Fruit fly (Drosophila melanogaster) whole organism, embryonic: ENCODE data around the gene CG6094.

Experiments
- Adf1 ChIP-seq: fragments of 200-800 bp; sonication (Bioruptor generic); IDR thresholded peaks from 2 replicates; pipeline ENCODE4 v1.3.6; 2022; ENCODE audit warnings: missing biosample characterization, missing genetic modification characterization
- CG10366 ChIP-seq: fragments of 200-800 bp; sonication (Bioruptor generic); IDR thresholded peaks from 2 replicates; pipeline ENCODE4 v1.3.6; 2022; ENCODE audit warnings: missing biosample characterization, missing genetic modification characterization
- CG13123 ChIP-seq: fragments of 200-800 bp; sonication (Bioruptor generic); optimal IDR thresholded peaks from 2 replicates; lab custom pipeline; 2016; ENCODE audit warnings: missing biosample characterization, missing genetic modification characterization
- CG13775 ChIP-seq: fragments of 200-800 bp; sonication (Bioruptor generic); optimal IDR thresholded peaks from 3 replicates; lab custom pipeline; 2017; ENCODE audit warnings: missing biosample characterization, mild to moderate bottlenecking, missing genetic modification characterization
- CG15011 ChIP-seq: fragments of 200-800 bp; sonication (Bioruptor generic); optimal IDR thresholded peaks from 3 replicates; lab custom pipeline; 2018; ENCODE audit warnings: missing biosample characterization, mild to moderate bottlenecking, missing genetic modification characterization
- CG15601 ChIP-seq: fragments of 200-800 bp; sonication (Bioruptor generic); optimal IDR thresholded peaks from 3 replicates; lab custom pipeline; 2019; ENCODE audit warnings: missing biosample characterization, mild to moderate bottlenecking, missing genetic modification characterization, moderate library complexity
- CG1603 ChIP-seq: fragments of 200-800 bp; sonication (Bioruptor generic); optimal IDR thresholded peaks from 2 replicates; lab custom pipeline; 2019; ENCODE audit warnings: missing biosample characterization, mild to moderate bottlenecking, missing genetic modification characterization, moderate library complexity
- CG2116 ChIP-seq: fragments of 200-800 bp; sonication (Bioruptor generic); optimal IDR thresholded peaks from 3 replicates; lab custom pipeline; 2018; ENCODE audit warnings: missing biosample characterization, mild to moderate bottlenecking, missing genetic modification characterization
- CG2712 ChIP-seq: fragments of 200-800 bp; optimal IDR thresholded peaks from 3 replicates; lab custom pipeline; 2019; ENCODE audit warnings: missing biosample characterization, mild to moderate bottlenecking, missing genetic modification characterization, moderate library complexity
- CG4282 ChIP-seq: fragments of 200-800 bp; sonication (Bioruptor generic); optimal IDR thresholded peaks from 2 replicates; lab custom pipeline; 2016; ENCODE audit warnings: missing biosample characterization, missing genetic modification characterization
- CG4404 ChIP-seq: fragments of 200-800 bp; sonication (Bioruptor generic); IDR thresholded peaks from 2 replicates; pipeline ENCODE4 v1.3.6; 2022; ENCODE audit warnings: missing biosample characterization, missing genetic modification characterization
- CG4820 ChIP-seq: fragments of 200-800 bp; sonication (Bioruptor generic); optimal IDR thresholded peaks from 3 replicates; lab custom pipeline; 2016; ENCODE audit warnings: missing biosample characterization, missing genetic modification characterization
- CG7745 ChIP-seq: fragments of 200-800 bp; sonication (Bioruptor generic); optimal IDR thresholded peaks from 2 replicates; lab custom pipeline; 2018; ENCODE audit warnings: missing biosample characterization, mild to moderate bottlenecking, missing genetic modification characterization, moderate library complexity
- CG8359 ChIP-seq: fragments of 200-800 bp; sonication (Bioruptor generic); optimal IDR thresholded peaks from 2 replicates; lab custom pipeline; 2017; ENCODE audit warnings: missing biosample characterization, mild to moderate bottlenecking, missing genetic modification characterization, borderline replicate concordance
- CG9932 ChIP-seq: fragments of 200-800 bp; sonication (Bioruptor generic); IDR thresholded peaks from 2 replicates; pipeline ENCODE4 v1.3.6; 2022; ENCODE audit warnings: missing biosample characterization, missing genetic modification characterization
- Chrac-16 ChIP-seq: fragments of 200-800 bp; sonication (Bioruptor generic); optimal IDR thresholded peaks from 3 replicates; lab custom pipeline; 2016; ENCODE audit warnings: missing biosample characterization, missing genetic modification characterization
- Dbx ChIP-seq: fragments of 200-800 bp; sonication (Bioruptor generic); IDR thresholded peaks from 3 replicates; pipeline ENCODE4 v1.3.6; 2022; ENCODE audit warnings: missing biosample characterization, missing genetic modification characterization
- Dip3 ChIP-seq: fragments of 200-800 bp; sonication (Bioruptor generic); optimal IDR thresholded peaks from 3 replicates; lab custom pipeline; 2016; ENCODE audit warnings: missing biosample characterization, missing genetic modification characterization
- Dref ChIP-seq: fragments of 200-800 bp; sonication (Bioruptor generic); IDR thresholded peaks from 2 replicates; pipeline ENCODE4 v1.3.6; 2022; ENCODE audit warnings: missing biosample characterization, missing genetic modification characterization
- E2f1 ChIP-seq: fragments of 200-800 bp; sonication (Bioruptor generic); IDR thresholded peaks from 2 replicates; pipeline ENCODE4 v1.3.6; 2022; ENCODE audit warnings: missing biosample characterization, missing genetic modification characterization
- E2f2 ChIP-seq: fragments of 200-800 bp; sonication (Bioruptor generic); IDR thresholded peaks from 2 replicates; pipeline ENCODE4 v1.3.6; 2022; ENCODE audit warnings: missing biosample characterization, missing genetic modification characterization
- Hand ChIP-seq: fragments of 200-800 bp; sonication (Bioruptor generic); optimal IDR thresholded peaks from 2 replicates; lab custom pipeline; 2017; ENCODE audit warnings: mild to moderate bottlenecking, missing biosample characterization, missing genetic modification reagents, missing genetic modification characterization
- NC2β ChIP-seq: fragments of 200-800 bp; sonication (Bioruptor generic); optimal IDR thresholded peaks from 2 replicates; lab custom pipeline; 2016; ENCODE audit warnings: missing biosample characterization, missing genetic modification characterization
- Neu2 ChIP-seq: fragments of 200-800 bp; sonication (Bioruptor generic); optimal IDR thresholded peaks from 3 replicates; lab custom pipeline; 2016; ENCODE audit warnings: missing biosample characterization, missing genetic modification characterization, borderline replicate concordance
- Rfx ChIP-seq: fragments of 200-800 bp; sonication (Bioruptor generic); IDR thresholded peaks from 2 replicates; pipeline ENCODE4 v1.3.6; 2022; ENCODE audit warnings: missing biosample characterization, missing genetic modification characterization
- Six4 ChIP-seq: fragments of 200-800 bp; sonication (Bioruptor generic); optimal IDR thresholded peaks from 2 replicates; lab custom pipeline; 2016; ENCODE audit warnings: missing biosample characterization, missing genetic modification characterization
- TFAM ChIP-seq: fragments of 200-800 bp; sonication (Bioruptor generic); optimal IDR thresholded peaks from 2 replicates; lab custom pipeline; 2017; ENCODE audit warnings: missing biosample characterization, missing genetic modification characterization, inconsistent platforms
- Usf ChIP-seq: fragments of 200-800 bp; sonication (Bioruptor generic); optimal IDR thresholded peaks from 2 replicates; lab custom pipeline; 2017; ENCODE audit warnings: missing genotype, missing biosample characterization, missing genetic modification characterization
- az2 ChIP-seq: fragments of 200-800 bp; sonication (Bioruptor generic); optimal IDR thresholded peaks from 3 replicates; lab custom pipeline; 2016; ENCODE audit warnings: missing biosample characterization, missing genetic modification characterization
- bab2 ChIP-seq: fragments of 200-800 bp; sonication (Bioruptor generic); optimal IDR thresholded peaks from 2 replicates; lab custom pipeline; 2016; ENCODE audit warnings: missing biosample characterization, missing genetic modification characterization
- croc ChIP-seq: fragments of 200-800 bp; sonication (Bioruptor generic); conservative IDR thresholded peaks from 3 replicates; pipeline ENCODE4 v1.3.6; 2022; ENCODE audit warnings: missing biosample characterization, missing genetic modification characterization
- dan ChIP-seq: fragments of 200-800 bp; sonication (Bioruptor generic); IDR thresholded peaks from 2 replicates; pipeline ENCODE4 v1.3.6; 2022; ENCODE audit warnings: missing biosample characterization, missing genetic modification characterization
- dysf ChIP-seq: fragments of 200-800 bp; sonication (Bioruptor generic); IDR thresholded peaks from 3 replicates; pipeline ENCODE4 v1.3.6; 2022; ENCODE audit warnings: missing biosample characterization, missing genetic modification characterization
- fd3F ChIP-seq: fragments of 200-800 bp; sonication (Bioruptor generic); optimal IDR thresholded peaks from 2 replicates; lab custom pipeline; 2018; ENCODE audit warnings: missing biosample characterization, mild to moderate bottlenecking, missing genetic modification characterization, moderate library complexity
- jumu ChIP-seq: fragments of 200-800 bp; sonication (Bioruptor generic); optimal IDR thresholded peaks from 3 replicates; lab custom pipeline; 2016; ENCODE audit warnings: missing biosample characterization, missing genetic modification characterization
- oc ChIP-seq: fragments of 200-800 bp; sonication (Bioruptor generic); optimal IDR thresholded peaks from 2 replicates; lab custom pipeline; 2018; ENCODE audit warnings: missing biosample characterization, mild to moderate bottlenecking, missing genetic modification characterization, moderate library complexity
- pb ChIP-seq: fragments of 200-800 bp; sonication (Bioruptor generic); optimal IDR thresholded peaks from 3 replicates; lab custom pipeline; 2016; ENCODE audit warnings: missing biosample characterization, missing genetic modification characterization
- peb ChIP-seq: fragments of 200-800 bp; sonication (Bioruptor generic); IDR thresholded peaks from 2 replicates; pipeline ENCODE4 v1.3.6; 2022; ENCODE audit warnings: missing biosample characterization, missing genetic modification characterization
- pita ChIP-seq: fragments of 200-800 bp; sonication (Bioruptor generic); optimal IDR thresholded peaks from 2 replicates; lab custom pipeline; 2017; ENCODE audit warnings: missing biosample characterization, mild to moderate bottlenecking, missing genetic modification characterization
- pzg ChIP-seq: fragments of 200-800 bp; sonication (Bioruptor generic); optimal IDR thresholded peaks from 3 replicates; lab custom pipeline; 2018; ENCODE audit warnings: missing biosample characterization, mild to moderate bottlenecking, missing genetic modification characterization, moderate library complexity
- sc ChIP-seq, 3 experiments: fragments of >200 bp in 2 of 3; fragments of 200-800 bp in 1 of 3; sonication (Bioruptor generic) in 1 of 3; optimal IDR thresholded peaks; 2 replicates in 2 of 3; 3 replicates in 1 of 3; lab custom pipeline; 2017; ENCODE audit warnings: mild to moderate bottlenecking in 1 of 3, missing biosample characterization in 1 of 3, missing genetic modification characterization in 1 of 3, missing genetic modification reagents in 1 of 3
- schlank ChIP-seq: fragments of 200-800 bp; sonication (Bioruptor generic); optimal IDR thresholded peaks from 2 replicates; lab custom pipeline; 2018; ENCODE audit warnings: missing biosample characterization, mild to moderate bottlenecking, missing genetic modification characterization
- shn ChIP-seq: fragments of 200-800 bp; sonication (Bioruptor generic); optimal IDR thresholded peaks from 3 replicates; lab custom pipeline; 2016; ENCODE audit warnings: missing biosample characterization, missing genetic modification characterization
- tap ChIP-seq: fragments of 200-800 bp; optimal IDR thresholded peaks from 3 replicates; lab custom pipeline; 2019; ENCODE audit warnings: missing biosample characterization, mild to moderate bottlenecking, missing genetic modification characterization, moderate library complexity
- tin ChIP-seq: fragments of 200-800 bp; sonication (Bioruptor generic); optimal IDR thresholded peaks from 3 replicates; lab custom pipeline; 2016; ENCODE audit warnings: missing biosample characterization, missing genetic modification characterization
- toy ChIP-seq: fragments of 200-800 bp; sonication (Bioruptor generic); IDR thresholded peaks from 2 replicates; pipeline ENCODE4 v1.3.6; 2022; ENCODE audit warnings: missing biosample characterization, missing genetic modification characterization
- ttk ChIP-seq: fragments of 200-800 bp; sonication (Bioruptor generic); IDR thresholded peaks from 2 replicates; pipeline ENCODE4 v2.1.2; 2022; ENCODE audit warnings: missing biosample characterization, missing genetic modification characterization
- unc-4 ChIP-seq: fragments of 200-800 bp; sonication (Bioruptor generic); IDR thresholded peaks from 2 replicates; pipeline ENCODE4 v1.3.6; 2022; ENCODE audit warnings: missing biosample characterization, missing genetic modification characterization; ENCODE audit not compliant: partially characterized antibody
- vfl ChIP-seq: fragments of 200-800 bp; sonication (Bioruptor generic); optimal IDR thresholded peaks from 2 replicates; lab custom pipeline; 2016; ENCODE audit warnings: missing biosample characterization, missing genetic modification characterization
- wdn ChIP-seq: fragments of 200-800 bp; sonication (Bioruptor generic); IDR thresholded peaks from 2 replicates; pipeline ENCODE4 v1.3.6; 2022; ENCODE audit warnings: missing biosample characterization, missing genetic modification characterization
- zfh2 ChIP-seq: fragments of 200-800 bp; sonication (Bioruptor generic); optimal IDR thresholded peaks from 2 replicates; lab custom pipeline; 2016; ENCODE audit warnings: missing biosample characterization, missing genetic modification characterization

The CG6094 gene

dm6 chr2L:10519225-10519624, 12.3 kb downstream of the CG6094 start (continued):
- no peak for TF ChIP-seq Usf (GFP tag; lab: Kevin White, UChicago)
- peak; percentile 18 for TF ChIP-seq CG4820 (GFP tag; lab: Kevin White, UChicago)
- TF ChIP-seq sc (optimal IDR thresholded peaks at IDR 0.05; lab: Kevin White, UChicago) = no peak
- TF ChIP-seq sc (GFP tag; optimal IDR thresholded peaks at IDR 0.05; lab: Kevin White, UChicago) = no peak
- no peak for TF ChIP-seq Chrac-16 (GFP tag; lab: Kevin White, UChicago)
- no peak for TF ChIP-seq CG13123 (GFP tag; lab: Kevin White, UChicago)
- peak; percentile 79 for TF ChIP-seq Rfx
- peak; percentile 64 for TF ChIP-seq CG10366
- peak; percentile 45; the same call in 1 of the 2 replicates for TF ChIP-seq E2f2
- no peak for TF ChIP-seq pb (GFP tag; lab: Kevin White, UChicago)
- TF ChIP-seq Six4 (GFP tag; lab: Kevin White, UChicago) = no peak
- TF ChIP-seq CG9932 (GFP tag; lab: Robert Waterston, UW) = 0 out of 2 replicates have a peak, but pooled peaks have one; percentile 12
- no peak for TF ChIP-seq vfl (GFP tag; lab: Kevin White, UChicago)
- TF ChIP-seq shn = no peak
- peak; percentile 5 for TF ChIP-seq Hand
- TF ChIP-seq pita (GFP tag; lab: Kevin White, UChicago) = no peak
- TF ChIP-seq CG15011 (GFP tag; lab: Kevin White, UChicago) = peak; percentile 44
- TF ChIP-seq oc (tag; lab: Kevin White, UChicago) = no peak
- TF ChIP-seq CG4404 (GFP tag; lab: Robert Waterston, UW) = no peak
- TF ChIP-seq E2f1 (GFP tag; lab: Robert Waterston, UW) = peak; percentile 46
- TF ChIP-seq CG8359 (GFP tag; lab: Kevin White, UChicago) = peak; percentile 14
- peak; percentile 57 for TF ChIP-seq CG1603 (tag; lab: Kevin White, UChicago)
- peak; percentile 2 for TF ChIP-seq jumu (GFP tag; lab: Kevin White, UChicago)
- TF ChIP-seq az2 (GFP tag; lab: Kevin White, UChicago) = no peak
- peak; percentile 27 for TF ChIP-seq bab2 (GFP tag; lab: Kevin White, UChicago)
- peak; percentile 70; the same call in 1 of the 3 replicates for TF ChIP-seq Dbx
- TF ChIP-seq zfh2 = peak; percentile 20
- no peak for TF ChIP-seq Dip3 (GFP tag; lab: Kevin White, UChicago)
- no peak for TF ChIP-seq Neu2 (GFP tag; lab: Kevin White, UChicago)
- TF ChIP-seq dysf = peak; percentile 82
- TF ChIP-seq NC2β (GFP tag; lab: Kevin White, UChicago) = no peak
- TF ChIP-seq CG7745 (tag; lab: Kevin White, UChicago) = no peak
- no peak for TF ChIP-seq peb (GFP tag; lab: Robert Waterston, UW)
- TF ChIP-seq CG4282 (GFP tag; lab: Kevin White, UChicago) = no peak
- peak; percentile 3 for TF ChIP-seq CG2116
- no peak for TF ChIP-seq CG15601 (tag; lab: Kevin White, UChicago)
- TF ChIP-seq CG2712 (tag; lab: Kevin White, UChicago) = peak; percentile 62
- TF ChIP-seq dan (GFP tag; lab: Robert Waterston, UW) = no peak

- TF ChIP-seq pzg (GFP tag; lab: Kevin White, UChicago) = no peak
- peak; percentile 11 for TF ChIP-seq fd3F (GFP tag; lab: Kevin White, UChicago)
- no peak for TF ChIP-seq unc-4 (GFP tag; lab: Robert Waterston, UW)
- TF ChIP-seq toy = no peak
- TF ChIP-seq Adf1 (GFP tag; lab: Robert Waterston, UW) = peak; percentile 25; the same call in 1 of the 2 replicates
- no peak for TF ChIP-seq TFAM (GFP tag; lab: Kevin White, UChicago)
- TF ChIP-seq Dref = no peak
- peak; percentile 19 for TF ChIP-seq tap (tag; lab: Kevin White, UChicago)
- no peak; the same call in 2 of the 3 replicates for TF ChIP-seq croc (GFP tag; lab: Robert Waterston, UW)
- TF ChIP-seq Usf (GFP tag; lab: Kevin White, UChicago) = no peak
- TF ChIP-seq wdn = no peak
- peak; percentile 53 for TF ChIP-seq CG13775 (GFP tag; lab: Kevin White, UChicago)
- no peak for TF ChIP-seq schlank (tag; lab: Kevin White, UChicago)
- peak; percentile 22 for TF ChIP-seq tin
- peak; percentile 68 for TF ChIP-seq ttk (GFP tag; lab: Robert Waterston, UW)
Measured at dm6 chr2L:10522174-10522893, 15.5 kb downstream of the CG6094 start.
